Worm (Caenorhabditis elegans) whole organism, L1 larva: ENCODE data around the gene Y94A7B.11.

Experiments used
- C16A3.4 ChIP-seq: fragments of 150-350 bp; optimal IDR thresholded peaks from 2 replicates; lab custom pipeline; 2014; ENCODE audit warnings: missing biosample characterization, missing genetic modification characterization
- C34B4.2 ChIP-seq: sonication (generic microtip); optimal IDR thresholded peaks from 2 replicates; lab custom pipeline; 2017; ENCODE audit warnings: mild to moderate bottlenecking, missing genetic modification characterization, missing compliant biosample characterization
- aha-1 ChIP-seq: fragments of 150-350 bp; optimal IDR thresholded peaks from 2 replicates; lab custom pipeline; 2014; ENCODE audit warnings: missing biosample characterization, missing genetic modification characterization
- alr-1 ChIP-seq: fragments of 200-800 bp; sonication (Bioruptor generic); optimal IDR thresholded peaks from 2 replicates; lab custom pipeline; 2018; ENCODE audit warnings: borderline replicate concordance, mild to moderate bottlenecking, missing genetic modification characterization, missing compliant biosample characterization
- aly-2 ChIP-seq: fragments of 150-350 bp; optimal IDR thresholded peaks from 2 replicates; lab custom pipeline; 2014; ENCODE audit warnings: missing biosample characterization, missing genetic modification characterization
- blmp-1 ChIP-seq: fragments of 150-350 bp; optimal IDR thresholded peaks from 2 replicates; lab custom pipeline; 2014; ENCODE audit warnings: missing biosample characterization, missing genetic modification characterization
- ceh-8 ChIP-seq: fragments of 200-800 bp; sonication (Bioruptor generic); optimal IDR thresholded peaks from 2 replicates; lab custom pipeline; 2018; ENCODE audit warnings: mild to moderate bottlenecking, missing genetic modification characterization, moderate library complexity, missing compliant biosample characterization
- ceh-90 ChIP-seq: sonication (generic microtip); optimal IDR thresholded peaks from 2 replicates; lab custom pipeline; 2016; ENCODE audit warnings: missing genetic modification characterization, missing compliant biosample characterization
- ces-1 ChIP-seq: fragments of 150-350 bp; optimal IDR thresholded peaks from 2 replicates; lab custom pipeline; 2014; ENCODE audit warnings: missing biosample characterization, missing genetic modification reagents, missing genetic modification characterization
- dsc-1 ChIP-seq: sonication (generic microtip); optimal IDR thresholded peaks from 2 replicates; lab custom pipeline; 2016; ENCODE audit warnings: mild to moderate bottlenecking, missing genetic modification characterization, missing compliant biosample characterization
- efl-1 ChIP-seq, 4 experiments: fragments of 150-350 bp; optimal IDR thresholded peaks in 3 of 4; peaks in 1 of 4; 1 replicate in 1 of 4; 2 replicates in 3 of 4; lab custom pipeline; 2014; ENCODE audit warnings: missing biosample characterization in 2 of 4, missing genetic modification characterization in 2 of 4, missing genetic modification reagents in 2 of 4
- efl-3 ChIP-seq: fragments of 200-800 bp; sonication (Bioruptor generic); optimal IDR thresholded peaks from 2 replicates; lab custom pipeline; 2018; ENCODE audit warnings: mild to moderate bottlenecking, missing genetic modification characterization, missing compliant biosample characterization
- egl-13 ChIP-seq: sonication (generic microtip); optimal IDR thresholded peaks from 2 replicates; lab custom pipeline; 2016; ENCODE audit warnings: missing genotype, missing genetic modification reagents, missing genetic modification characterization, missing compliant biosample characterization
- fkh-10 ChIP-seq: sonication (generic microtip); optimal IDR thresholded peaks from 2 replicates; lab custom pipeline; 2017; ENCODE audit warnings: missing biosample characterization, missing genetic modification reagents, missing genetic modification characterization
- fkh-8 ChIP-seq: sonication (generic microtip); optimal IDR thresholded peaks from 2 replicates; lab custom pipeline; 2016; ENCODE audit warnings: mild to moderate bottlenecking, missing genetic modification characterization, missing compliant biosample characterization
- hlh-4 ChIP-seq: sonication (generic microtip); optimal IDR thresholded peaks from 2 replicates; lab custom pipeline; 2016; ENCODE audit warnings: mild to moderate bottlenecking, missing genetic modification characterization, missing compliant biosample characterization
- irx-1 ChIP-seq: sonication (generic microtip); optimal IDR thresholded peaks from 2 replicates; lab custom pipeline; 2016; ENCODE audit warnings: missing genetic modification characterization, missing compliant biosample characterization
- lin-15B ChIP-seq: fragments of 150-350 bp; sonication (generic microtip); optimal IDR thresholded peaks from 3 replicates; lab custom pipeline; 2014; ENCODE audit warnings: missing biosample characterization, missing genetic modification characterization
- lin-35 ChIP-seq, 2 experiments: fragments of 150-350 bp; optimal IDR thresholded peaks; 2 replicates each; lab custom pipeline; 2014; ENCODE audit warnings: missing biosample characterization in 2 of 2, missing genetic modification characterization in 2 of 2, missing genetic modification reagents in 2 of 2
- lir-3 ChIP-seq: sonication (generic microtip); optimal IDR thresholded peaks from 2 replicates; lab custom pipeline; 2016; ENCODE audit warnings: mild to moderate bottlenecking, missing genetic modification characterization, moderate library complexity, missing compliant biosample characterization; ENCODE audit not compliant: poor library complexity
- lsy-2 ChIP-seq, 2 experiments: fragments of 150-350 bp; optimal IDR thresholded peaks; 2 replicates each; lab custom pipeline; 2014; ENCODE audit warnings: missing biosample characterization in 2 of 2, missing genetic modification characterization in 2 of 2
- mef-2 ChIP-seq: fragments of 150-350 bp; optimal IDR thresholded peaks from 2 replicates; lab custom pipeline; 2014; ENCODE audit warnings: missing biosample characterization, missing genetic modification characterization
- nhr-11 ChIP-seq: fragments of 150-350 bp; optimal IDR thresholded peaks from 2 replicates; lab custom pipeline; 2014; ENCODE audit warnings: missing biosample characterization, missing genetic modification characterization
- nhr-47 ChIP-seq: sonication (generic microtip); optimal IDR thresholded peaks from 2 replicates; lab custom pipeline; 2016; ENCODE audit warnings: mild to moderate bottlenecking, missing genetic modification characterization, moderate library complexity, missing compliant biosample characterization
- nhr-77 ChIP-seq: fragments of 150-350 bp; optimal IDR thresholded peaks from 2 replicates; lab custom pipeline; 2014; ENCODE audit warnings: missing biosample characterization, missing genetic modification characterization
- nhr-84 ChIP-seq: sonication (generic microtip); optimal IDR thresholded peaks from 2 replicates; lab custom pipeline; 2017; ENCODE audit warnings: missing biosample characterization, missing genetic modification characterization
- nhr-85 ChIP-seq: sonication (generic microtip); peaks from one replicate; lab custom pipeline; 2016; ENCODE audit warnings: missing genetic modification characterization, inconsistent platforms, missing compliant biosample characterization
- nhr-90 ChIP-seq: sonication (generic microtip); optimal IDR thresholded peaks from 2 replicates; lab custom pipeline; 2016; ENCODE audit warnings: mild to moderate bottlenecking, missing genetic modification characterization, missing compliant biosample characterization; ENCODE audit not compliant: poor library complexity
- pag-3 ChIP-seq: sonication (generic microtip); optimal IDR thresholded peaks from 2 replicates; lab custom pipeline; 2017; ENCODE audit warnings: missing genetic modification characterization, mild to moderate bottlenecking, missing compliant biosample characterization, antibody characterized with exemption, borderline replicate concordance; ENCODE audit not compliant: insufficient read depth
- pax-3 ChIP-seq: fragments of 200-800 bp; sonication (Bioruptor generic); optimal IDR thresholded peaks from 2 replicates; lab custom pipeline; 2018; ENCODE audit warnings: mild to moderate bottlenecking, missing genetic modification characterization, moderate library complexity, missing compliant biosample characterization
- skn-1 ChIP-seq: fragments of 150-350 bp; optimal IDR thresholded peaks from 2 replicates; lab custom pipeline; 2014; ENCODE audit warnings: missing biosample characterization, missing genetic modification characterization
- snpc-4 ChIP-seq: fragments of 150-350 bp; optimal IDR thresholded peaks from 2 replicates; lab custom pipeline; 2014; ENCODE audit warnings: missing biosample characterization, missing genetic modification characterization
- sptf-1 ChIP-seq: fragments of 150-350 bp; optimal IDR thresholded peaks from 2 replicates; lab custom pipeline; 2014; ENCODE audit warnings: missing biosample characterization, missing genetic modification characterization
- tbx-2 ChIP-seq: sonication (generic microtip); optimal IDR thresholded peaks from 2 replicates; lab custom pipeline; 2016; ENCODE audit warnings: missing genetic modification characterization, missing compliant biosample characterization
- tlp-1 ChIP-seq: fragments of 150-350 bp; optimal IDR thresholded peaks from 2 replicates; lab custom pipeline; 2014; ENCODE audit warnings: missing biosample characterization, missing genetic modification characterization
- unc-62 ChIP-seq: fragments of 150-350 bp; optimal IDR thresholded peaks from 2 replicates; lab custom pipeline; 2014; ENCODE audit warnings: missing biosample characterization, missing genetic modification reagents, missing genetic modification characterization
- unc-86 ChIP-seq: sonication (generic microtip); optimal IDR thresholded peaks from 2 replicates; lab custom pipeline; 2016; ENCODE audit warnings: missing genetic modification characterization, missing compliant biosample characterization
- unc-98 ChIP-seq: fragments of 200-800 bp; sonication (Bioruptor generic); IDR thresholded peaks from 2 replicates; pipeline ENCODE4 v1.3.6; 2022; ENCODE audit warnings: missing genetic modification characterization, missing compliant biosample characterization
- xbp-1 ChIP-seq: sonication (generic microtip); optimal IDR thresholded peaks from 2 replicates; lab custom pipeline; 2016; ENCODE audit warnings: missing genetic modification characterization, missing compliant biosample characterization
- ztf-11 ChIP-seq, 2 experiments: sonication (generic microtip); optimal IDR thresholded peaks; 2 replicates each; lab custom pipeline; 2016 to 2017; ENCODE audit warnings: missing genetic modification characterization in 2 of 2, missing biosample characterization in 1 of 2, missing compliant biosample characterization in 1 of 2

Y94A7B.11 gene

ce11 chrV:17800538-17800937 is 1.9 kb downstream of the Y94A7B.11 start, which contains the start of gene srh-287:
TSS of gene srh-287 (plus strand) at chrV:17800838.
- TF ChIP-seq alr-1 (tag; lab: Kevin White, UChicago): no peak
- no peak for TF ChIP-seq nhr-47 (tag; lab: Kevin White, UChicago)
- no peak for TF ChIP-seq mef-2 (tag; lab: Kevin White, UChicago)
- no peak for TF ChIP-seq lin-35 (GFP tag; optimal IDR thresholded peaks at IDR 0.05; lab: Kevin White, UChicago)
- TF ChIP-seq ceh-8: no peak
- no peak for TF ChIP-seq nhr-90
- TF ChIP-seq, all 84 proteins: peak for 0

ce11 chrV:17798789-17799188 is 3.6 kb downstream of the Y94A7B.11 start, which contains the start of gene srx-18:
TSS of gene srx-18 (minus strand) at chrV:17798889.
- no peak for TF ChIP-seq tlp-1 (tag; lab: Kevin White, UChicago)
- no peak for TF ChIP-seq ces-1
- TF ChIP-seq sptf-1 (tag; lab: Kevin White, UChicago): no peak
- no peak for TF ChIP-seq fkh-8 (tag; lab: Kevin White, UChicago)
- TF ChIP-seq alr-1 (tag; lab: Kevin White, UChicago): no peak
- TF ChIP-seq lsy-2 (tag; optimal IDR thresholded peaks at IDR 0.05; lab: Kevin White, UChicago): no peak
- no peak for TF ChIP-seq unc-62
- no peak for TF ChIP-seq irx-1
- TF ChIP-seq nhr-84 (tag; lab: Kevin White, UChicago): no peak
- TF ChIP-seq snpc-4 (tag; lab: Kevin White, UChicago): no peak
- TF ChIP-seq tbx-2: no peak
- no peak for TF ChIP-seq lin-15B (tag; lab: Kevin White, UChicago)
- TF ChIP-seq unc-98 (GFP tag; lab: Robert Waterston, UW): no peak
- no peak for TF ChIP-seq fkh-10
- TF ChIP-seq egl-13 (tag; lab: Kevin White, UChicago): no peak
- no peak for TF ChIP-seq nhr-47 (tag; lab: Kevin White, UChicago)
- no peak for TF ChIP-seq pax-3 (tag; lab: Kevin White, UChicago)
- TF ChIP-seq nhr-90: no peak

- no peak for TF ChIP-seq skn-1 (tag; lab: Kevin White, UChicago)
- no peak for TF ChIP-seq aly-2 (tag; lab: Kevin White, UChicago)
- TF ChIP-seq C16A3.4: no peak
- no peak for TF ChIP-seq nhr-77 (tag; lab: Kevin White, UChicago)
- TF ChIP-seq efl-3 (GFP tag; lab: Kevin White, UChicago): no peak
- no peak for TF ChIP-seq hlh-4 (tag; lab: Kevin White, UChicago)
- TF ChIP-seq nhr-11: no peak
- no peak for TF ChIP-seq lir-3 (tag; lab: Kevin White, UChicago)
- TF ChIP-seq aha-1 (tag; lab: Kevin White, UChicago): no peak
- TF ChIP-seq efl-1 (optimal IDR thresholded peaks at IDR 0.05; lab: Kevin White, UChicago): no peak
- no peak for TF ChIP-seq efl-1 (GFP tag; optimal IDR thresholded peaks at IDR 0.05 in 1 of 2; lab: Kevin White, UChicago)
- TF ChIP-seq nhr-47 (tag; lab: Kevin White, UChicago): no peak
Observed at ce11 chrV:17795655-17796054, 6.8 kb downstream of the Y94A7B.11 start, which contains the start of gene srh-288. TSS of gene srh-288 (minus strand) at chrV:17795755.

- TF ChIP-seq dsc-1 (tag; lab: Kevin White, UChicago): no peak
- TF ChIP-seq efl-1 (optimal IDR thresholded peaks at IDR 0.05; lab: Kevin White, UChicago): no peak
- TF ChIP-seq efl-1 (GFP tag; optimal IDR thresholded peaks at IDR 0.05 in 1 of 2; lab: Kevin White, UChicago): no peak
- no peak for TF ChIP-seq xbp-1 (tag; lab: Kevin White, UChicago)
- no peak for TF ChIP-seq blmp-1 (tag; lab: Kevin White, UChicago)
- no peak for TF ChIP-seq aha-1 (tag; lab: Kevin White, UChicago)
- TF ChIP-seq ztf-11 (tag; optimal IDR thresholded peaks at IDR 0.05; lab: Kevin White, UChicago): no peak
- TF ChIP-seq unc-86: no peak
- no peak for TF ChIP-seq unc-62
- TF ChIP-seq C34B4.2 (tag; lab: Kevin White, UChicago): no peak
- no peak for TF ChIP-seq pag-3 (tag; lab: Kevin White, UChicago)
- TF ChIP-seq nhr-85 (tag; lab: Kevin White, UChicago): no peak
- no peak for TF ChIP-seq lin-15B (tag; lab: Kevin White, UChicago)
- TF ChIP-seq ceh-90: no peak
Observed at ce11 chrV:17793986-17794385, 8.4 kb downstream of the Y94A7B.11 start, which contains the start of gene srh-289. TSS of gene srh-289 (minus strand) at chrV:17794086.
